Worm (Caenorhabditis elegans) whole organism, L2 larva: ENCODE data around the gene B0393.5.

Experiments used
- C34F6.9 ChIP-seq: fragments of 150-350 bp; optimal IDR thresholded peaks from 2 replicates; lab custom pipeline; 2014; ENCODE audit warnings: missing biosample characterization, missing genetic modification characterization
- F13H6.1 ChIP-seq: sonication (generic microtip); optimal IDR thresholded peaks from 2 replicates; lab custom pipeline; 2016; ENCODE audit warnings: missing genetic modification characterization, missing compliant biosample characterization
- R02D3.7 ChIP-seq: fragments of 150-350 bp; optimal IDR thresholded peaks from 2 replicates; lab custom pipeline; 2014; ENCODE audit warnings: missing biosample characterization, missing genetic modification characterization
- Y55F3AM.14 ChIP-seq: fragments of 200-800 bp; sonication (Bioruptor generic); optimal IDR thresholded peaks from 2 replicates; lab custom pipeline; 2018; ENCODE audit warnings: mild to moderate bottlenecking, missing genetic modification characterization, missing compliant biosample characterization
- ZK546.5 ChIP-seq: sonication (generic microtip); optimal IDR thresholded peaks from 2 replicates; lab custom pipeline; 2017; ENCODE audit warnings: missing biosample characterization, missing genetic modification characterization
- alr-1 ChIP-seq: fragments of 150-350 bp; optimal IDR thresholded peaks from 2 replicates; lab custom pipeline; 2014; ENCODE audit warnings: missing biosample characterization, missing genetic modification characterization
- aly-2 ChIP-seq: fragments of 150-350 bp; optimal IDR thresholded peaks from 2 replicates; lab custom pipeline; 2014; ENCODE audit warnings: missing biosample characterization, missing genetic modification characterization
- ama-1 ChIP-seq: fragments of 150-350 bp; optimal IDR thresholded peaks from 2 replicates; lab custom pipeline; 2018; ENCODE audit warnings: inconsistent platforms
- blmp-1 ChIP-seq: sonication (generic microtip); optimal IDR thresholded peaks from 2 replicates; lab custom pipeline; 2017; ENCODE audit warnings: missing genetic modification characterization, mild to moderate bottlenecking, missing compliant biosample characterization, antibody characterized with exemption, moderate library complexity; ENCODE audit not compliant: insufficient read depth
- ceh-16 ChIP-seq: fragments of 150-350 bp; optimal IDR thresholded peaks from 2 replicates; lab custom pipeline; 2014; ENCODE audit warnings: missing biosample characterization, missing genetic modification characterization
- ceh-82 ChIP-seq: fragments of 150-350 bp; optimal IDR thresholded peaks from 2 replicates; lab custom pipeline; 2014; ENCODE audit warnings: missing biosample characterization, missing genetic modification characterization
- crh-2 ChIP-seq: sonication (generic microtip); optimal IDR thresholded peaks from 2 replicates; lab custom pipeline; 2017; ENCODE audit warnings: missing biosample characterization, missing genetic modification characterization
- dmd-4 ChIP-seq: sonication (generic microtip); optimal IDR thresholded peaks from 2 replicates; lab custom pipeline; 2017; ENCODE audit warnings: missing biosample characterization, missing genetic modification characterization
- egl-27 ChIP-seq: sonication (generic microtip); optimal IDR thresholded peaks from 3 replicates; lab custom pipeline; 2017; ENCODE audit warnings: missing biosample characterization, missing genetic modification reagents, missing genetic modification characterization
- elt-1 ChIP-seq: fragments of 150-350 bp; optimal IDR thresholded peaks from 2 replicates; lab custom pipeline; 2014; ENCODE audit warnings: missing biosample characterization, missing genetic modification characterization
- elt-3 ChIP-seq: sonication (generic microtip); optimal IDR thresholded peaks from 2 replicates; lab custom pipeline; 2017; ENCODE audit warnings: missing biosample characterization, missing genetic modification characterization
- fos-1 ChIP-seq: fragments of 150-350 bp; optimal IDR thresholded peaks from 2 replicates; lab custom pipeline; 2014; ENCODE audit warnings: missing biosample characterization, missing genetic modification characterization
- gmeb-1 ChIP-seq: fragments of 150-350 bp; optimal IDR thresholded peaks from 2 replicates; lab custom pipeline; 2014; ENCODE audit warnings: missing biosample characterization, missing genetic modification characterization
- lin-11 ChIP-seq: fragments of 150-350 bp; sonication (generic microtip); optimal IDR thresholded peaks from 2 replicates; lab custom pipeline; 2014; ENCODE audit warnings: missing biosample characterization, missing genetic modification characterization, inconsistent platforms, mixed read lengths
- lin-13 ChIP-seq: fragments of 150-350 bp; optimal IDR thresholded peaks from 2 replicates; lab custom pipeline; 2014; ENCODE audit warnings: missing biosample characterization, missing genetic modification reagents, missing genetic modification characterization
- lin-39 ChIP-seq: fragments of 150-350 bp; optimal IDR thresholded peaks from 2 replicates; lab custom pipeline; 2014; ENCODE audit warnings: missing biosample characterization, missing genetic modification reagents, missing genetic modification characterization
- lsy-2 ChIP-seq, 2 experiments: fragments of 150-350 bp in 1 of 2; sonication (generic microtip) in 1 of 2; optimal IDR thresholded peaks; 2 replicates each; lab custom pipeline; 2014 to 2017; ENCODE audit warnings: missing biosample characterization in 2 of 2, missing genetic modification characterization in 2 of 2
- mab-5 ChIP-seq: fragments of 150-350 bp; optimal IDR thresholded peaks from 2 replicates; lab custom pipeline; 2014; ENCODE audit warnings: missing biosample characterization, missing genetic modification characterization
- mbf-1 ChIP-seq: sonication (generic microtip); optimal IDR thresholded peaks from 2 replicates; lab custom pipeline; 2017; ENCODE audit warnings: missing biosample characterization, missing genetic modification characterization
- mdl-1 ChIP-seq, 2 experiments: fragments of 150-350 bp in 1 of 2; sonication (generic microtip) in 1 of 2; optimal IDR thresholded peaks; 2 replicates each; lab custom pipeline; 2017; ENCODE audit warnings: missing biosample characterization in 2 of 2, missing genetic modification characterization in 2 of 2
- nhr-10 ChIP-seq: sonication (generic microtip); optimal IDR thresholded peaks from 2 replicates; lab custom pipeline; 2017; ENCODE audit warnings: missing biosample characterization, missing genetic modification characterization
- nhr-11 ChIP-seq: fragments of 150-350 bp; optimal IDR thresholded peaks from 2 replicates; lab custom pipeline; 2014; ENCODE audit warnings: missing biosample characterization, missing genetic modification characterization
- nhr-12 ChIP-seq: fragments of 150-350 bp; optimal IDR thresholded peaks from 2 replicates; lab custom pipeline; 2014; ENCODE audit warnings: missing biosample characterization, missing genetic modification characterization
- nhr-129 ChIP-seq: fragments of 150-350 bp; optimal IDR thresholded peaks from 2 replicates; lab custom pipeline; 2014; ENCODE audit warnings: missing biosample characterization, missing genetic modification characterization
- nhr-21 ChIP-seq: fragments of 150-350 bp; optimal IDR thresholded peaks from 2 replicates; lab custom pipeline; 2014; ENCODE audit warnings: missing biosample characterization, missing genetic modification characterization
- nhr-23 ChIP-seq: fragments of 150-350 bp; optimal IDR thresholded peaks from 2 replicates; lab custom pipeline; 2014; ENCODE audit warnings: missing biosample characterization, missing genetic modification reagents, missing genetic modification characterization
- nhr-237 ChIP-seq: fragments of 150-350 bp; optimal IDR thresholded peaks from 2 replicates; lab custom pipeline; 2014; ENCODE audit warnings: missing biosample characterization, missing genetic modification characterization
- nhr-25 ChIP-seq: fragments of 150-350 bp; sonication (generic microtip); optimal IDR thresholded peaks from 3 replicates; lab custom pipeline; 2014; ENCODE audit warnings: missing biosample characterization, missing genetic modification characterization
- nhr-6 ChIP-seq: fragments of 150-350 bp; optimal IDR thresholded peaks from 2 replicates; lab custom pipeline; 2014; ENCODE audit warnings: missing biosample characterization, missing genetic modification characterization
- nhr-77 ChIP-seq: fragments of 150-350 bp; optimal IDR thresholded peaks from 2 replicates; lab custom pipeline; 2014; ENCODE audit warnings: missing biosample characterization, missing genetic modification characterization
- peb-1 ChIP-seq: fragments of 150-350 bp; optimal IDR thresholded peaks from 2 replicates; lab custom pipeline; 2014; ENCODE audit warnings: missing biosample characterization, missing genetic modification characterization
- sem-4 ChIP-seq: fragments of 150-350 bp; optimal IDR thresholded peaks from 2 replicates; lab custom pipeline; 2014; ENCODE audit warnings: missing biosample characterization, missing genetic modification reagents, missing genetic modification characterization
- skn-1 ChIP-seq: sonication (generic microtip); optimal IDR thresholded peaks from 2 replicates; lab custom pipeline; 2017; ENCODE audit warnings: missing biosample characterization, missing genetic modification characterization
- sma-3 ChIP-seq: sonication (generic microtip); optimal IDR thresholded peaks from 2 replicates; lab custom pipeline; 2016; ENCODE audit warnings: missing genetic modification reagents, missing genetic modification characterization, missing compliant biosample characterization
- sma-9 ChIP-seq, 2 experiments: fragments of 150-350 bp in 1 of 2; sonication (generic microtip) in 1 of 2; optimal IDR thresholded peaks; 2 replicates each; lab custom pipeline; 2014 to 2016; ENCODE audit warnings: missing genetic modification characterization in 2 of 2, mild to moderate bottlenecking in 1 of 2, missing biosample characterization in 1 of 2, missing compliant biosample characterization in 1 of 2, missing genetic modification reagents in 1 of 2, moderate library complexity in 1 of 2
- snpc-4 ChIP-seq: fragments of 150-350 bp; optimal IDR thresholded peaks from 2 replicates; lab custom pipeline; 2014; ENCODE audit warnings: missing biosample characterization, missing genetic modification characterization
- unc-39 ChIP-seq: fragments of 150-350 bp; optimal IDR thresholded peaks from 2 replicates; lab custom pipeline; 2014; ENCODE audit warnings: missing biosample characterization, missing genetic modification characterization
- unc-55 ChIP-seq: fragments of 150-350 bp; sonication (generic microtip); optimal IDR thresholded peaks from 3 replicates; lab custom pipeline; 2014; ENCODE audit warnings: missing biosample characterization, missing genetic modification reagents, missing genetic modification characterization
- unc-62 ChIP-seq: fragments of 150-350 bp; optimal IDR thresholded peaks from 2 replicates; lab custom pipeline; 2014; ENCODE audit warnings: missing biosample characterization, missing genetic modification reagents, missing genetic modification characterization
- zag-1 ChIP-seq: fragments of 150-350 bp; optimal IDR thresholded peaks from 2 replicates; lab custom pipeline; 2014; ENCODE audit warnings: missing biosample characterization, missing genetic modification characterization
- ztf-1 ChIP-seq: fragments of 200-800 bp; sonication (Bioruptor generic); conservative IDR thresholded peaks from 2 replicates; pipeline ENCODE4 v1.3.6; 2022; ENCODE audit warnings: missing genetic modification characterization, missing compliant biosample characterization
- ztf-11 ChIP-seq: sonication (generic microtip); optimal IDR thresholded peaks from 2 replicates; lab custom pipeline; 2017; ENCODE audit warnings: missing biosample characterization, missing genetic modification characterization
- ztf-4 ChIP-seq: fragments of 150-350 bp; optimal IDR thresholded peaks from 2 replicates; lab custom pipeline; 2014; ENCODE audit warnings: missing biosample characterization, missing genetic modification characterization

The B0393.5 gene

ce11 chrIII:4721750-4722149, 43.8 kb upstream of the B0393.5 start, which contains the start of gene acy-1:
Gene acy-1 (plus strand): TSS chrIII:4722095.
- peak; percentile 27 for TF ChIP-seq Y55F3AM.14
- TF ChIP-seq fos-1 (tag; lab: Kevin White, UChicago) = peak; percentile 57
- TF ChIP-seq ztf-11 (tag; lab: Kevin White, UChicago) = no peak
- TF ChIP-seq nhr-23 = no peak
- TF ChIP-seq R02D3.7 = no peak
- no peak for TF ChIP-seq nhr-11
- TF ChIP-seq lin-11 = peak; percentile 67
- TF ChIP-seq alr-1 = no peak
- peak; percentile 81 for TF ChIP-seq lin-13 (GFP tag; lab: Kevin White, UChicago)
- TF ChIP-seq mab-5 (tag; lab: Kevin White, UChicago) = peak; percentile 88
- TF ChIP-seq unc-55 (GFP tag; lab: Kevin White, UChicago) = peak; percentile 95
- TF ChIP-seq nhr-6 = peak; percentile 45
- no peak for TF ChIP-seq unc-39
- peak; percentile 84 for TF ChIP-seq nhr-129 (tag; lab: Kevin White, UChicago)
- no peak for TF ChIP-seq nhr-21 (tag; lab: Kevin White, UChicago)
- peak; percentile 64 to 87 for TF ChIP-seq lsy-2 (tag; optimal IDR thresholded peaks at IDR 0.05; lab: Kevin White, UChicago)
- no peak for TF ChIP-seq ZK546.5
- TF ChIP-seq C34F6.9 (tag; lab: Kevin White, UChicago) = peak; percentile 95
- TF ChIP-seq nhr-77 (tag; lab: Kevin White, UChicago) = no peak
- no peak for TF ChIP-seq dmd-4 (tag; lab: Kevin White, UChicago)
- TF ChIP-seq zag-1 (tag; lab: Kevin White, UChicago) = peak; percentile 77
- TF ChIP-seq sma-9 (GFP tag; optimal IDR thresholded peaks at IDR 0.05; lab: Kevin White, UChicago) = peak; percentile 67
- no peak for TF ChIP-seq sma-9 (tag; optimal IDR thresholded peaks at IDR 0.05; lab: Kevin White, UChicago)
- TF ChIP-seq skn-1 = no peak
- no peak for TF ChIP-seq ceh-82
- peak; percentile 89 for TF ChIP-seq F13H6.1 (tag; lab: Kevin White, UChicago)
- TF ChIP-seq elt-1 (tag; lab: Kevin White, UChicago) = no peak
- TF ChIP-seq sma-3 = no peak
- TF ChIP-seq aly-2 (tag; lab: Kevin White, UChicago) = no peak
- peak; percentile 17 for TF ChIP-seq gmeb-1
- peak; percentile 47 for TF ChIP-seq egl-27 (tag; lab: Kevin White, UChicago)
- TF ChIP-seq ztf-4 (tag; lab: Kevin White, UChicago) = peak; percentile 56
- TF ChIP-seq peb-1 (tag; lab: Kevin White, UChicago) = no peak
- peak; percentile 79 for TF ChIP-seq crh-2 (tag; lab: Kevin White, UChicago)
- no peak for TF ChIP-seq blmp-1
- TF ChIP-seq ztf-1 = no peak
- no peak for TF ChIP-seq ama-1 (lab: Kevin White, UChicago)
- no peak for TF ChIP-seq snpc-4
- TF ChIP-seq sem-4 (tag; lab: Kevin White, UChicago) = peak; percentile 81
- peak in 1 of 2 experiments; percentile 34 for TF ChIP-seq mdl-1 (tag; optimal IDR thresholded peaks at IDR 0.05; lab: Kevin White, UChicago)
- no peak for TF ChIP-seq nhr-12 (tag; lab: Kevin White, UChicago)
- no peak for TF ChIP-seq ceh-16

- no peak for TF ChIP-seq crh-2 (tag; lab: Kevin White, UChicago)
- no peak for TF ChIP-seq nhr-77 (tag; lab: Kevin White, UChicago)
- no peak for TF ChIP-seq ztf-11 (tag; lab: Kevin White, UChicago)
- no peak for TF ChIP-seq nhr-25 (tag; lab: Kevin White, UChicago)
- no peak for TF ChIP-seq gmeb-1
- TF ChIP-seq sem-4 (tag; lab: Kevin White, UChicago) = no peak
- TF ChIP-seq elt-1 (tag; lab: Kevin White, UChicago) = no peak
- no peak for TF ChIP-seq alr-1
- no peak for TF ChIP-seq nhr-237 (tag; lab: Kevin White, UChicago)
- TF ChIP-seq Y55F3AM.14 = no peak
- TF ChIP-seq unc-62 = no peak
- TF ChIP-seq snpc-4 = no peak
- no peak for TF ChIP-seq nhr-12 (tag; lab: Kevin White, UChicago)
- TF ChIP-seq ZK546.5 = no peak
- TF ChIP-seq ztf-4 (tag; lab: Kevin White, UChicago) = no peak
- TF ChIP-seq nhr-129 (tag; lab: Kevin White, UChicago) = no peak
- no peak for TF ChIP-seq elt-3 (tag; lab: Kevin White, UChicago)
- TF ChIP-seq fos-1 (tag; lab: Kevin White, UChicago) = no peak
- TF ChIP-seq unc-55 (GFP tag; lab: Kevin White, UChicago) = peak; percentile 54
- no peak for TF ChIP-seq nhr-23
- no peak for TF ChIP-seq dmd-4 (tag; lab: Kevin White, UChicago)
- TF ChIP-seq unc-39 = no peak
- no peak for TF ChIP-seq skn-1
- peak in 1 of 2 experiments; percentile 35 for TF ChIP-seq lsy-2 (tag; optimal IDR thresholded peaks at IDR 0.05; lab: Kevin White, UChicago)
- TF ChIP-seq C34F6.9 (tag; lab: Kevin White, UChicago) = peak; percentile 77
- TF ChIP-seq aly-2 (tag; lab: Kevin White, UChicago) = no peak
- no peak for TF ChIP-seq nhr-11
- no peak for TF ChIP-seq nhr-6
- no peak for TF ChIP-seq nhr-10 (tag; lab: Kevin White, UChicago)
- peak; percentile 29 for TF ChIP-seq F13H6.1 (tag; lab: Kevin White, UChicago)
- TF ChIP-seq blmp-1 = no peak
- no peak for TF ChIP-seq ceh-82
- no peak for TF ChIP-seq lin-13 (GFP tag; lab: Kevin White, UChicago)
- TF ChIP-seq nhr-21 (tag; lab: Kevin White, UChicago) = no peak
- peak; percentile 26 for TF ChIP-seq sma-9 (GFP tag; optimal IDR thresholded peaks at IDR 0.05; lab: Kevin White, UChicago)
- TF ChIP-seq sma-9 (tag; optimal IDR thresholded peaks at IDR 0.05; lab: Kevin White, UChicago) = no peak
- TF ChIP-seq ceh-16 = no peak
- TF ChIP-seq lin-39 (tag; lab: Kevin White, UChicago) = no peak
- no peak for TF ChIP-seq mbf-1 (tag; lab: Kevin White, UChicago)
- TF ChIP-seq ama-1 (lab: Kevin White, UChicago) = no peak
These were observed 41.7 kb upstream of the B0393.5 start for ce11 chrIII:4723922-4724321.
